Worm (Caenorhabditis elegans): Measurements from ENCODE around the gene F18E9.4.
"Not testable (repeated sequence)": the region's sequence is repeated elsewhere in the genome, so short reads cannot be mapped to it uniquely, and the experiment has no call there.

DNA sequence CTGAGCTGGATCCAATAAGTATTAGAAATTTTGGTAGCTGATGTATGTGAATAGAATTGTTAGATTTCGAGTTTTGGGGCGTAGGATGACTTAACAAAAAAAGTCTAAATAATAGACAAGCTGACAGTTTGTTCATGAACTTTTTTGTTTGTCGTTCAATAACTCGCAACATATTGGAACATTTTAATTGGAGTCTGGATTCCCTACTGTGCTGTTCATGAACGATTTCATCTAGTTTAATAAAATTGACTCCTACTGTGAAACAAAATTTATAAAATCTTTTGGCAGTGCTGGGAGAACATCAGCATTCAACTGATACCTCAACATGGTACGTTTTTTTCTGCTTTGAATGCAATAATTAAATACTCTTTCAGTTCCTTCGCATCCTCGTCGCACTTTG, 38.8 kb upstream of the F18E9.4 start, which contains the start of gene nspc-7:
- TF ChIP-seq lin-39 (tag; optimal IDR thresholded peaks at IDR 0.05); unc-39 (tag; optimal IDR thresholded peaks at IDR 0.05); F44E2.7 (GFP tag; IDR thresholded peaks at IDR 0.05); nhr-102 (tag; optimal IDR thresholded peaks at IDR 0.05); dmd-6 (GFP tag; IDR thresholded peaks at IDR 0.05); ztf-11 (tag; optimal IDR thresholded peaks at IDR 0.05); T20F7.1 (GFP tag; optimal IDR thresholded peaks at IDR 0.05); fos-1 (tag; optimal IDR thresholded peaks at IDR 0.05); ceh-44 (GFP tag; IDR thresholded peaks at IDR 0.05); snpc-4 (tag; optimal IDR thresholded peaks at IDR 0.05); jun-1 (tag; optimal IDR thresholded peaks at IDR 0.05): not testable (repeated sequence)
